Worm (Caenorhabditis elegans): ENCODE results near the gene ckc-1.

The ckc-1 gene

ce11 chrX:3605727-3606126 lies 29.3 kb downstream of the ckc-1 start, which contains the start of gene C18B2.4 (continued):
- TF ChIP-seq mml-1 (tag; optimal IDR thresholded peaks at IDR 0.05), result no peak
- peak; percentile 79 for TF ChIP-seq elt-2 (tag; optimal IDR thresholded peaks at IDR 0.05)
- TF ChIP-seq ZK546.5 (tag; optimal IDR thresholded peaks at IDR 0.05), result no peak
- TF ChIP-seq nhr-25 (tag; optimal IDR thresholded peaks at IDR 0.05), result peak; percentile 65
- no peak for TF ChIP-seq ceh-82 (tag; optimal IDR thresholded peaks at IDR 0.05)
- TF ChIP-seq elt-1 (tag; optimal IDR thresholded peaks at IDR 0.05), result no peak
- no peak for TF ChIP-seq nhr-237 (tag; optimal IDR thresholded peaks at IDR 0.05)
- TF ChIP-seq nhr-23 (tag; optimal IDR thresholded peaks at IDR 0.05), result no peak
- no peak for TF ChIP-seq ztf-11 (tag; optimal IDR thresholded peaks at IDR 0.05)
- TF ChIP-seq sea-2 (GFP tag; optimal IDR thresholded peaks at IDR 0.05), result no peak
- peak; percentile 71 for TF ChIP-seq hmg-11 (tag; optimal IDR thresholded peaks at IDR 0.05)
- peak in 1 of 3 experiments; percentile 25 for TF ChIP-seq elt-3 (tag; optimal IDR thresholded peaks at IDR 0.05)
- TF ChIP-seq egl-5 (tag; optimal IDR thresholded peaks at IDR 0.05), result peak; percentile 72
- TF ChIP-seq ceh-9 (tag; optimal IDR thresholded peaks at IDR 0.05), result no peak
- no peak for TF ChIP-seq daf-12 (tag; optimal IDR thresholded peaks at IDR 0.05)
- TF ChIP-seq snpc-4 (tag; optimal IDR thresholded peaks at IDR 0.05), result peak; percentile 35
- TF ChIP-seq nhr-67 (tag; optimal IDR thresholded peaks at IDR 0.05), result no peak
- TF ChIP-seq mdl-1 (tag; optimal IDR thresholded peaks at IDR 0.05), result no peak

- no peak for TF ChIP-seq lin-15B (tag; optimal IDR thresholded peaks at IDR 0.05)
- TF ChIP-seq ceh-28 (tag; optimal IDR thresholded peaks at IDR 0.05), result no peak
- no peak for TF ChIP-seq sea-2 (GFP tag; optimal IDR thresholded peaks at IDR 0.05)
- no peak for TF ChIP-seq ceh-82 (tag; optimal IDR thresholded peaks at IDR 0.05)
- TF ChIP-seq zag-1 (tag; optimal IDR thresholded peaks at IDR 0.05), result no peak
- no peak for TF ChIP-seq nhr-76 (tag; optimal IDR thresholded peaks at IDR 0.05)
- TF ChIP-seq nhr-237 (tag; optimal IDR thresholded peaks at IDR 0.05), result no peak
- TF ChIP-seq egl-5 (tag; optimal IDR thresholded peaks at IDR 0.05), result no peak
- TF ChIP-seq lsy-12 (tag; optimal IDR thresholded peaks at IDR 0.05), result no peak
- TF ChIP-seq mdl-1 (tag; optimal IDR thresholded peaks at IDR 0.05), result no peak
- no peak for TF ChIP-seq nhr-12 (tag; optimal IDR thresholded peaks at IDR 0.05)
- no peak for TF ChIP-seq nhr-23 (tag; optimal IDR thresholded peaks at IDR 0.05)
- TF ChIP-seq nhr-67 (tag; optimal IDR thresholded peaks at IDR 0.05), result no peak
- no peak for TF ChIP-seq snpc-4 (tag; optimal IDR thresholded peaks at IDR 0.05)
These were observed 34.0 kb downstream of the ckc-1 start for ce11 chrX:3610442-3610841.

ce11 chrX:3611042-3611623 lies 34.7 kb downstream of the ckc-1 start, which contains the start of gene C18B2.5:
C18B2.5 (minus strand) TSS chrX:3611092.
- TF ChIP-seq ztf-11 (tag; optimal IDR thresholded peaks at IDR 0.05), result no peak
- no peak for TF ChIP-seq nhr-77 (tag; optimal IDR thresholded peaks at IDR 0.05)
- no peak for TF ChIP-seq R02D3.7 (tag; optimal IDR thresholded peaks at IDR 0.05)
- no peak for TF ChIP-seq zag-1 (tag; optimal IDR thresholded peaks at IDR 0.05)
- no peak for TF ChIP-seq lin-15B (tag; optimal IDR thresholded peaks at IDR 0.05)
- no peak for TF ChIP-seq jun-1 (tag; optimal IDR thresholded peaks at IDR 0.05)
- no peak for TF ChIP-seq fkh-10 (GFP tag; optimal IDR thresholded peaks at IDR 0.05)
- no peak for TF ChIP-seq nhr-28 (tag; optimal IDR thresholded peaks at IDR 0.05)
- peak; percentile 84 for TF ChIP-seq elt-2 (tag; optimal IDR thresholded peaks at IDR 0.05)
- TF ChIP-seq nfya-1 (tag; optimal IDR thresholded peaks at IDR 0.05; ENCODE audit: insufficient read depth), result peak; percentile 9
- no peak for TF ChIP-seq lsy-12 (tag; optimal IDR thresholded peaks at IDR 0.05)
- TF ChIP-seq pqm-1 (tag; optimal IDR thresholded peaks at IDR 0.05), result peak; percentile 77
- TF ChIP-seq pha-4 (tag; optimal IDR thresholded peaks at IDR 0.05), result peak; percentile 34

ce11 chrX:3611740-3612139 lies 35.3 kb downstream of the ckc-1 start:
- no peak for TF ChIP-seq elt-2 (tag; optimal IDR thresholded peaks at IDR 0.05)
- no peak for TF ChIP-seq ZK546.5 (tag; optimal IDR thresholded peaks at IDR 0.05)
- TF ChIP-seq skn-1 (tag; optimal IDR thresholded peaks at IDR 0.05), result no peak
- no peak for TF ChIP-seq unc-39 (tag; optimal IDR thresholded peaks at IDR 0.05)
- TF ChIP-seq lin-39 (tag; optimal IDR thresholded peaks at IDR 0.05), result no peak
- no peak for TF ChIP-seq hmg-11 (tag; optimal IDR thresholded peaks at IDR 0.05)

ce11 chrX:3613665-3614064 lies 37.3 kb downstream of the ckc-1 start:
- TF ChIP-seq nhr-237 (tag; optimal IDR thresholded peaks at IDR 0.05), result no peak
- no peak for TF ChIP-seq nhr-23 (tag; optimal IDR thresholded peaks at IDR 0.05)
- peak; percentile 28 for TF ChIP-seq skn-1 (tag; optimal IDR thresholded peaks at IDR 0.05)
- TF ChIP-seq pqm-1 (tag; optimal IDR thresholded peaks at IDR 0.05), result peak; percentile 76
- no peak for TF ChIP-seq snpc-4 (tag; optimal IDR thresholded peaks at IDR 0.05)
- TF ChIP-seq sea-2 (GFP tag; optimal IDR thresholded peaks at IDR 0.05), result no peak
- no peak for TF ChIP-seq ztf-4 (tag; optimal IDR thresholded peaks at IDR 0.05)
- no peak for TF ChIP-seq elt-3 (tag; optimal IDR thresholded peaks at IDR 0.05)
- no peak for TF ChIP-seq eor-1 (tag; optimal IDR thresholded peaks at IDR 0.05)
- TF ChIP-seq nhr-77 (tag; optimal IDR thresholded peaks at IDR 0.05), result no peak
- TF ChIP-seq nhr-43 (tag; optimal IDR thresholded peaks at IDR 0.05; ENCODE audit: poor library complexity, severe bottlenecking), result no peak
- no peak for TF ChIP-seq ama-1 (optimal IDR thresholded peaks at IDR 0.05)
- no peak for TF ChIP-seq ceh-9 (tag; optimal IDR thresholded peaks at IDR 0.05)
- TF ChIP-seq fkh-10 (GFP tag; optimal IDR thresholded peaks at IDR 0.05), result no peak
- TF ChIP-seq ZK546.5 (tag; optimal IDR thresholded peaks at IDR 0.05), result no peak
- TF ChIP-seq elt-2 (tag; optimal IDR thresholded peaks at IDR 0.05), result peak; percentile 91
- no peak for TF ChIP-seq tbx-2 (tag; optimal IDR thresholded peaks at IDR 0.05)
- no peak for TF ChIP-seq R02D3.7 (tag; optimal IDR thresholded peaks at IDR 0.05)
- no peak for TF ChIP-seq jun-1 (tag; optimal IDR thresholded peaks at IDR 0.05)
- no peak for TF ChIP-seq nfya-1 (tag; optimal IDR thresholded peaks at IDR 0.05; ENCODE audit: insufficient read depth)

All from whole organism, L3 larva.